Worm (Caenorhabditis elegans): ENCODE data around the gene egg-2.

The egg-2 gene

ce11 chrIII:7025839-7026238, 34.5 kb downstream of the egg-2 start:
- 0 out of 2 replicates have a peak, but pooled peaks have one; percentile 37 for TF ChIP-seq egl-43 (GFP tag; IDR thresholded peaks at IDR 0.05)
- TF ChIP-seq fkh-10 (GFP tag; optimal IDR thresholded peaks at IDR 0.05) = no peak
- peak; percentile 66; the same call in 1 of the 2 replicates for TF ChIP-seq pha-4 (GFP tag; IDR thresholded peaks at IDR 0.05)
- TF ChIP-seq pha-4 (tag; optimal IDR thresholded peaks at IDR 0.05) = no peak
- TF ChIP-seq daf-8 (GFP tag; IDR thresholded peaks at IDR 0.05) = no peak
- TF ChIP-seq mxl-2 (GFP tag; conservative IDR thresholded peaks at IDR 0.05) = peak; percentile 55; the same call in 1 of the 2 replicates
- TF ChIP-seq ztf-7 (tag; optimal IDR thresholded peaks at IDR 0.05) = no peak
- TF ChIP-seq ceh-32 (tag; optimal IDR thresholded peaks at IDR 0.05; ENCODE audit: poor library complexity) = no peak
- no peak for TF ChIP-seq nhr-6 (tag; optimal IDR thresholded peaks at IDR 0.05)
- TF ChIP-seq duxl-1 (tag; optimal IDR thresholded peaks at IDR 0.05; ENCODE audit: poor library complexity) = no peak
- peak; percentile 98 for TF ChIP-seq set-16 (GFP tag; IDR thresholded peaks at IDR 0.05)
- no peak for TF ChIP-seq lim-7 (GFP tag; IDR thresholded peaks at IDR 0.05)
- TF ChIP-seq zip-11 (GFP tag; IDR thresholded peaks at IDR 0.05) = no peak
- TF ChIP-seq ceh-62 (tag; optimal IDR thresholded peaks at IDR 0.05) = no peak
- TF ChIP-seq daf-19 (GFP tag; conservative IDR thresholded peaks at IDR 0.05) = no peak

ce11 chrIII:7021156-7021637, 39.2 kb downstream of the egg-2 start, which contains the start of gene rfl-1:
Gene rfl-1, plus strand, starts transcription at chrIII:7021206.
- no peak for TF ChIP-seq dmd-9 (GFP tag; IDR thresholded peaks at IDR 0.05)
- peak; percentile 97 for TF ChIP-seq T20F7.1 (GFP tag; optimal IDR thresholded peaks at IDR 0.05)
- no peak for TF ChIP-seq ces-1 (GFP tag; optimal IDR thresholded peaks at IDR 0.05)
- TF ChIP-seq Y5F2A.4 (GFP tag; optimal IDR thresholded peaks at IDR 0.05) = no peak
- TF ChIP-seq lin-29 (GFP tag; IDR thresholded peaks at IDR 0.05) = no peak
- TF ChIP-seq unc-130 (GFP tag; optimal IDR thresholded peaks at IDR 0.05) = no peak
- no peak for TF ChIP-seq lin-1 (GFP tag; IDR thresholded peaks at IDR 0.05)
- TF ChIP-seq mes-2 (tag; optimal IDR thresholded peaks at IDR 0.05; ENCODE audit: poor library complexity, severe bottlenecking) = peak; percentile 65
- TF ChIP-seq ceh-32 (tag; optimal IDR thresholded peaks at IDR 0.05; ENCODE audit: poor library complexity) = no peak
- no peak for TF ChIP-seq lin-39 (tag; optimal IDR thresholded peaks at IDR 0.05)
- TF ChIP-seq egl-27 (tag; optimal IDR thresholded peaks at IDR 0.05) = no peak
- TF ChIP-seq hmg-1.1 (GFP tag; IDR thresholded peaks at IDR 0.05) = peak; percentile 25; the same call in 1 of the 2 replicates
- peak in 1 of 2 experiments; percentile 81 for TF ChIP-seq unc-62 (GFP tag; optimal IDR thresholded peaks at IDR 0.05 in 1 of 2)
- TF ChIP-seq unc-62 (tag; optimal IDR thresholded peaks at IDR 0.05) = no peak
- no peak for TF ChIP-seq F44E2.7 (GFP tag; IDR thresholded peaks at IDR 0.05)
- TF ChIP-seq Y48G9A.11 (GFP tag; IDR thresholded peaks at IDR 0.05) = peak; percentile 98
- peak; percentile 40 for TF ChIP-seq dve-1 (tag; optimal IDR thresholded peaks at IDR 0.05; ENCODE audit: insufficient read depth)
- peak; percentile 19 for TF ChIP-seq mep-1 (tag; optimal IDR thresholded peaks at IDR 0.05)
- TF ChIP-seq Y105C5A.15 (GFP tag; IDR thresholded peaks at IDR 0.05) = no peak
- TF ChIP-seq spr-3 (GFP tag; optimal IDR thresholded peaks at IDR 0.05) = no peak
- no peak for TF ChIP-seq nhr-10 (tag; optimal IDR thresholded peaks at IDR 0.05)
- TF ChIP-seq dpl-1 (GFP tag; optimal IDR thresholded peaks at IDR 0.05) = peak; percentile 67
- TF ChIP-seq lsy-2 (tag; optimal IDR thresholded peaks at IDR 0.05) = peak in 1 of 2 experiments; percentile 83
- TF ChIP-seq nhr-77 (tag; optimal IDR thresholded peaks at IDR 0.05) = no peak
- TF ChIP-seq mxl-2 (GFP tag; conservative IDR thresholded peaks at IDR 0.05) = no peak
- no peak for TF ChIP-seq ZK546.5 (tag; optimal IDR thresholded peaks at IDR 0.05)
- TF ChIP-seq R02D3.7 (tag; optimal IDR thresholded peaks at IDR 0.05) = peak; percentile 67
- no peak for TF ChIP-seq nhr-41 (GFP tag; IDR thresholded peaks at IDR 0.05)
- no peak for TF ChIP-seq mdt-29 (GFP tag; IDR thresholded peaks at IDR 0.05)
- TF ChIP-seq hlh-11 (tag; optimal IDR thresholded peaks at IDR 0.05) = peak; percentile 2
- no peak for TF ChIP-seq snpc-1.2 (GFP tag; IDR thresholded peaks at IDR 0.05)

All from whole organism, L4 larva.